Worm (Caenorhabditis elegans) whole organism, L1 larva: ENCODE measurements around the gene F21A3.2.

Experiments used
- C04F5.9 ChIP-seq: sonication (generic microtip); optimal IDR thresholded peaks from 2 replicates; lab custom pipeline; 2016; ENCODE audit warnings: missing genetic modification characterization, missing compliant biosample characterization
- C34B4.2 ChIP-seq: sonication (generic microtip); optimal IDR thresholded peaks from 2 replicates; lab custom pipeline; 2017; ENCODE audit warnings: mild to moderate bottlenecking, missing genetic modification characterization, missing compliant biosample characterization
- F16B12.6 ChIP-seq: fragments of 150-350 bp; optimal IDR thresholded peaks from 2 replicates; lab custom pipeline; 2014; ENCODE audit warnings: missing biosample characterization, missing genetic modification characterization
- Y116A8C.19 ChIP-seq: sonication (generic microtip); optimal IDR thresholded peaks from 2 replicates; lab custom pipeline; 2016; ENCODE audit warnings: missing compliant biosample characterization, missing genetic modification characterization, borderline replicate concordance
- aha-1 ChIP-seq: fragments of 150-350 bp; optimal IDR thresholded peaks from 2 replicates; lab custom pipeline; 2014; ENCODE audit warnings: missing biosample characterization, missing genetic modification characterization
- ama-1 ChIP-seq: fragments of 150-350 bp; optimal IDR thresholded peaks from 2 replicates; lab custom pipeline; 2014
- ceh-63 ChIP-seq: fragments of 200-800 bp; sonication (Bioruptor generic); optimal IDR thresholded peaks from 2 replicates; lab custom pipeline; 2018; ENCODE audit warnings: mild to moderate bottlenecking, missing genetic modification characterization, missing compliant biosample characterization
- ceh-88 ChIP-seq: fragments of 200-800 bp; sonication (Bioruptor generic); IDR thresholded peaks from 2 replicates; pipeline ENCODE4 v1.3.6; 2022; ENCODE audit warnings: missing genetic modification characterization, missing compliant biosample characterization
- ceh-90 ChIP-seq: sonication (generic microtip); optimal IDR thresholded peaks from 2 replicates; lab custom pipeline; 2016; ENCODE audit warnings: missing genetic modification characterization, missing compliant biosample characterization
- ces-1 ChIP-seq: fragments of 150-350 bp; optimal IDR thresholded peaks from 2 replicates; lab custom pipeline; 2014; ENCODE audit warnings: missing biosample characterization, missing genetic modification reagents, missing genetic modification characterization
- dsc-1 ChIP-seq: sonication (generic microtip); optimal IDR thresholded peaks from 2 replicates; lab custom pipeline; 2016; ENCODE audit warnings: mild to moderate bottlenecking, missing genetic modification characterization, missing compliant biosample characterization
- efl-1 ChIP-seq, 4 experiments: fragments of 150-350 bp; optimal IDR thresholded peaks in 3 of 4; peaks in 1 of 4; 1 replicate in 1 of 4; 2 replicates in 3 of 4; lab custom pipeline; 2014; ENCODE audit warnings: missing biosample characterization in 2 of 4, missing genetic modification characterization in 2 of 4, missing genetic modification reagents in 2 of 4
- egl-13 ChIP-seq: sonication (generic microtip); optimal IDR thresholded peaks from 2 replicates; lab custom pipeline; 2016; ENCODE audit warnings: missing genotype, missing genetic modification reagents, missing genetic modification characterization, missing compliant biosample characterization
- egl-27 ChIP-seq, 2 experiments: fragments of 150-350 bp in 1 of 2; sonication (generic microtip); optimal IDR thresholded peaks; 3 replicates each; lab custom pipeline; 2017 to 2018; ENCODE audit warnings: missing biosample characterization in 2 of 2, missing genetic modification characterization in 2 of 2, missing genetic modification reagents in 2 of 2
- elt-2 ChIP-seq: sonication (generic microtip); optimal IDR thresholded peaks from 2 replicates; lab custom pipeline; 2016; ENCODE audit warnings: missing genetic modification characterization, mild to moderate bottlenecking, inconsistent platforms, missing compliant biosample characterization, missing genetic modification reagents
- ets-5 ChIP-seq: fragments of 200-800 bp; sonication (Bioruptor generic); IDR thresholded peaks from 2 replicates; pipeline ENCODE4 v1.3.6; 2022; ENCODE audit warnings: missing genetic modification characterization, missing compliant biosample characterization
- fkh-8 ChIP-seq: sonication (generic microtip); optimal IDR thresholded peaks from 2 replicates; lab custom pipeline; 2016; ENCODE audit warnings: mild to moderate bottlenecking, missing genetic modification characterization, missing compliant biosample characterization
- fos-1 ChIP-seq: fragments of 150-350 bp; optimal IDR thresholded peaks from 2 replicates; lab custom pipeline; 2014; ENCODE audit warnings: missing biosample characterization, missing genetic modification characterization
- hpl-2 ChIP-seq: fragments of 150-350 bp; optimal IDR thresholded peaks from 2 replicates; lab custom pipeline; 2014; ENCODE audit warnings: missing biosample characterization, missing genetic modification reagents, missing genetic modification characterization
- irx-1 ChIP-seq: sonication (generic microtip); optimal IDR thresholded peaks from 2 replicates; lab custom pipeline; 2016; ENCODE audit warnings: missing genetic modification characterization, missing compliant biosample characterization
- lin-13 ChIP-seq: fragments of 150-350 bp; optimal IDR thresholded peaks from 2 replicates; lab custom pipeline; 2014; ENCODE audit warnings: missing biosample characterization, missing genetic modification reagents, missing genetic modification characterization
- lin-35 ChIP-seq, 2 experiments: fragments of 150-350 bp; optimal IDR thresholded peaks; 2 replicates each; lab custom pipeline; 2014; ENCODE audit warnings: missing biosample characterization in 2 of 2, missing genetic modification characterization in 2 of 2, missing genetic modification reagents in 2 of 2
- lin-39 ChIP-seq: fragments of 150-350 bp; optimal IDR thresholded peaks from 2 replicates; lab custom pipeline; 2014; ENCODE audit warnings: missing biosample characterization, missing genetic modification reagents, missing genetic modification characterization
- lir-3 ChIP-seq: sonication (generic microtip); optimal IDR thresholded peaks from 2 replicates; lab custom pipeline; 2016; ENCODE audit warnings: mild to moderate bottlenecking, missing genetic modification characterization, moderate library complexity, missing compliant biosample characterization; ENCODE audit not compliant: poor library complexity
- mab-9 ChIP-seq: fragments of 200-800 bp; sonication (Bioruptor generic); IDR thresholded peaks from 2 replicates; pipeline ENCODE4 v1.3.6; 2022; ENCODE audit warnings: missing genetic modification reagents, missing genetic modification characterization, missing compliant biosample characterization
- mdl-1 ChIP-seq, 2 experiments: fragments of 150-350 bp; optimal IDR thresholded peaks; 2 replicates each; lab custom pipeline; 2014 to 2017; ENCODE audit warnings: missing biosample characterization in 2 of 2, missing genetic modification characterization in 2 of 2, inconsistent platforms in 1 of 2
- mep-1 ChIP-seq: fragments of 150-350 bp; optimal IDR thresholded peaks from 2 replicates; lab custom pipeline; 2014; ENCODE audit warnings: missing biosample characterization, missing genetic modification characterization
- nhr-11 ChIP-seq: fragments of 150-350 bp; optimal IDR thresholded peaks from 2 replicates; lab custom pipeline; 2014; ENCODE audit warnings: missing biosample characterization, missing genetic modification characterization
- nhr-20 ChIP-seq: sonication (generic microtip); optimal IDR thresholded peaks from 2 replicates; lab custom pipeline; 2016; ENCODE audit warnings: mild to moderate bottlenecking, missing genetic modification characterization, missing compliant biosample characterization
- nhr-237 ChIP-seq: fragments of 150-350 bp; optimal IDR thresholded peaks from 2 replicates; lab custom pipeline; 2014; ENCODE audit warnings: missing biosample characterization, missing genetic modification characterization
- nhr-28 ChIP-seq: fragments of 150-350 bp; optimal IDR thresholded peaks from 2 replicates; lab custom pipeline; 2014; ENCODE audit warnings: missing biosample characterization, missing genetic modification characterization
- nhr-47 ChIP-seq: sonication (generic microtip); optimal IDR thresholded peaks from 2 replicates; lab custom pipeline; 2016; ENCODE audit warnings: mild to moderate bottlenecking, missing genetic modification characterization, moderate library complexity, missing compliant biosample characterization
- nhr-76 ChIP-seq: sonication (generic microtip); optimal IDR thresholded peaks from 2 replicates; lab custom pipeline; 2017; ENCODE audit warnings: missing biosample characterization, missing genetic modification characterization
- nhr-77 ChIP-seq: fragments of 150-350 bp; optimal IDR thresholded peaks from 2 replicates; lab custom pipeline; 2014; ENCODE audit warnings: missing biosample characterization, missing genetic modification characterization
- pag-3 ChIP-seq: sonication (generic microtip); optimal IDR thresholded peaks from 2 replicates; lab custom pipeline; 2017; ENCODE audit warnings: missing genetic modification characterization, mild to moderate bottlenecking, missing compliant biosample characterization, antibody characterized with exemption, borderline replicate concordance; ENCODE audit not compliant: insufficient read depth
- pax-3 ChIP-seq: fragments of 200-800 bp; sonication (Bioruptor generic); optimal IDR thresholded peaks from 2 replicates; lab custom pipeline; 2018; ENCODE audit warnings: mild to moderate bottlenecking, missing genetic modification characterization, moderate library complexity, missing compliant biosample characterization
- rnt-1 ChIP-seq: sonication (generic microtip); optimal IDR thresholded peaks from 2 replicates; lab custom pipeline; 2016; ENCODE audit warnings: mild to moderate bottlenecking, missing genetic modification characterization, moderate library complexity, missing compliant biosample characterization
- snpc-4 ChIP-seq: fragments of 150-350 bp; optimal IDR thresholded peaks from 2 replicates; lab custom pipeline; 2014; ENCODE audit warnings: missing biosample characterization, missing genetic modification characterization
- snu-23 ChIP-seq: sonication (generic microtip); optimal IDR thresholded peaks from 2 replicates; lab custom pipeline; 2016; ENCODE audit warnings: missing genetic modification characterization, missing compliant biosample characterization
- sox-4 ChIP-seq: sonication (generic microtip); optimal IDR thresholded peaks from 2 replicates; lab custom pipeline; 2016; ENCODE audit warnings: missing genetic modification characterization, missing compliant biosample characterization
- sptf-1 ChIP-seq: fragments of 150-350 bp; optimal IDR thresholded peaks from 2 replicates; lab custom pipeline; 2014; ENCODE audit warnings: missing biosample characterization, missing genetic modification characterization
- sup-37 ChIP-seq: fragments of 200-800 bp; sonication (Bioruptor generic); optimal IDR thresholded peaks from 2 replicates; lab custom pipeline; 2018; ENCODE audit warnings: mild to moderate bottlenecking, missing genetic modification characterization, missing compliant biosample characterization
- swsn-7 ChIP-seq: sonication (generic microtip); optimal IDR thresholded peaks from 2 replicates; lab custom pipeline; 2016; ENCODE audit warnings: missing genetic modification characterization, missing compliant biosample characterization
- tbx-2 ChIP-seq: sonication (generic microtip); optimal IDR thresholded peaks from 2 replicates; lab custom pipeline; 2016; ENCODE audit warnings: missing genetic modification characterization, missing compliant biosample characterization
- unc-30 ChIP-seq: sonication (generic microtip); optimal IDR thresholded peaks from 2 replicates; lab custom pipeline; 2017; ENCODE audit warnings: missing biosample characterization, missing genetic modification characterization
- unc-62 ChIP-seq: fragments of 150-350 bp; optimal IDR thresholded peaks from 2 replicates; lab custom pipeline; 2014; ENCODE audit warnings: missing biosample characterization, missing genetic modification reagents, missing genetic modification characterization
- unc-86 ChIP-seq: sonication (generic microtip); optimal IDR thresholded peaks from 2 replicates; lab custom pipeline; 2016; ENCODE audit warnings: missing genetic modification characterization, missing compliant biosample characterization
- zip-4 ChIP-seq: fragments of 200-800 bp; sonication (Bioruptor generic); optimal IDR thresholded peaks from 2 replicates; lab custom pipeline; 2018; ENCODE audit warnings: mild to moderate bottlenecking, missing genetic modification characterization, moderate library complexity, missing compliant biosample characterization
- ztf-11 ChIP-seq, 2 experiments: sonication (generic microtip); optimal IDR thresholded peaks; 2 replicates each; lab custom pipeline; 2016 to 2017; ENCODE audit warnings: missing genetic modification characterization in 2 of 2, missing biosample characterization in 1 of 2, missing compliant biosample characterization in 1 of 2
- ztf-4 ChIP-seq: fragments of 150-350 bp; optimal IDR thresholded peaks from 2 replicates; lab custom pipeline; 2014; ENCODE audit warnings: missing biosample characterization, missing genetic modification characterization

The F21A3.2 gene

ce11 chrV:15511613-15512216 is 22.0 kb downstream of the F21A3.2 start, which contains the start of gene rpl-38 (continued):
- TF ChIP-seq ztf-11 (tag; optimal IDR thresholded peaks at IDR 0.05; lab: Kevin White, UChicago): peak in 1 of 2 experiments; percentile 18
- TF ChIP-seq irx-1 (tag; lab: Kevin White, UChicago): peak; percentile 77
- TF ChIP-seq swsn-7 (tag; lab: Kevin White, UChicago): peak; percentile 83
- TF ChIP-seq nhr-20 (tag; lab: Kevin White, UChicago): peak; percentile 86
- TF ChIP-seq sox-4 (tag; lab: Kevin White, UChicago): no peak
- peak; percentile 92 for TF ChIP-seq snu-23 (GFP tag; lab: Kevin White, UChicago)
- TF ChIP-seq ces-1 (GFP tag; lab: Kevin White, UChicago): peak; percentile 17
- TF ChIP-seq nhr-76 (tag; lab: Kevin White, UChicago): no peak
- TF ChIP-seq ztf-4 (tag; lab: Kevin White, UChicago): peak; percentile 50
- peak; percentile 50 for TF ChIP-seq F16B12.6 (tag; lab: Kevin White, UChicago)
- TF ChIP-seq C04F5.9 (tag; lab: Kevin White, UChicago): peak; percentile 47
- TF ChIP-seq mdl-1 (tag; optimal IDR thresholded peaks at IDR 0.05; lab: Kevin White, UChicago): peak in 1 of 2 experiments; percentile 66
- TF ChIP-seq nhr-28 (tag; lab: Kevin White, UChicago): no peak
- no peak for TF ChIP-seq C34B4.2 (tag; lab: Kevin White, UChicago)
- peak; percentile 69 for TF ChIP-seq snpc-4
- peak; percentile 79 for TF ChIP-seq tbx-2 (tag; lab: Kevin White, UChicago)
- TF ChIP-seq zip-4: peak; percentile 36
- TF ChIP-seq pax-3 (tag; lab: Kevin White, UChicago): no peak
- TF ChIP-seq hpl-2 (GFP tag; lab: Kevin White, UChicago): peak; percentile 35
- peak; percentile 40 for TF ChIP-seq egl-13 (tag; lab: Kevin White, UChicago)
- TF ChIP-seq lin-39 (tag; lab: Kevin White, UChicago): peak; percentile 79
- no peak for TF ChIP-seq unc-30 (tag; lab: Kevin White, UChicago)
- TF ChIP-seq lir-3 (tag; lab: Kevin White, UChicago): no peak
- TF ChIP-seq ama-1 (lab: Kevin White, UChicago): no peak
- TF ChIP-seq Y116A8C.19 (tag; lab: Kevin White, UChicago): no peak
- peak; percentile 87 for TF ChIP-seq nhr-47 (tag; lab: Kevin White, UChicago)
- TF ChIP-seq nhr-237 (tag; lab: Kevin White, UChicago): peak; percentile 7
- peak; percentile 76 for TF ChIP-seq dsc-1 (tag; lab: Kevin White, UChicago)
- TF ChIP-seq ceh-63 (GFP tag; lab: Kevin White, UChicago): no peak
- TF ChIP-seq nhr-11 (tag; lab: Kevin White, UChicago): peak; percentile 42
- no peak for TF ChIP-seq ets-5 (GFP tag; lab: Robert Waterston, UW)
- TF ChIP-seq mep-1: peak; percentile 91
- peak; percentile 29 for TF ChIP-seq sup-37 (GFP tag; lab: Kevin White, UChicago)
- no peak for TF ChIP-seq ceh-90 (tag; lab: Kevin White, UChicago)
- TF ChIP-seq rnt-1 (tag; lab: Kevin White, UChicago): peak; percentile 89
- no peak for TF ChIP-seq egl-27 (tag; optimal IDR thresholded peaks at IDR 0.05; lab: Kevin White, UChicago)
- no peak for TF ChIP-seq unc-62 (GFP tag; lab: Kevin White, UChicago)
- TF ChIP-seq pag-3 (tag; lab: Kevin White, UChicago): no peak

ce11 chrV:15505068-15505467 is 28.7 kb downstream of the F21A3.2 start:
- no peak for TF ChIP-seq egl-13 (tag; lab: Kevin White, UChicago)
- no peak for TF ChIP-seq unc-86 (tag; lab: Kevin White, UChicago)
- TF ChIP-seq ceh-88: no peak
- peak; percentile 28 to 65 for TF ChIP-seq lin-35 (GFP tag; optimal IDR thresholded peaks at IDR 0.05; lab: Kevin White, UChicago)
- TF ChIP-seq mab-9 (GFP tag; lab: Robert Waterston, UW): no peak
- TF ChIP-seq lir-3 (tag; lab: Kevin White, UChicago): no peak
- no peak for TF ChIP-seq egl-27 (tag; optimal IDR thresholded peaks at IDR 0.05; lab: Kevin White, UChicago)
- TF ChIP-seq aha-1 (tag; lab: Kevin White, UChicago): no peak
- peak; percentile 49 for TF ChIP-seq nhr-77
- peak; percentile 15 for TF ChIP-seq elt-2
- no peak for TF ChIP-seq lin-39 (tag; lab: Kevin White, UChicago)
- peak; percentile 45 for TF ChIP-seq lin-13 (GFP tag; lab: Kevin White, UChicago)
- no peak for TF ChIP-seq dsc-1 (tag; lab: Kevin White, UChicago)
- no peak for TF ChIP-seq sptf-1 (tag; lab: Kevin White, UChicago)
- TF ChIP-seq efl-1 (optimal IDR thresholded peaks at IDR 0.05; lab: Kevin White, UChicago): peak in 1 of 2 experiments; percentile 46
- TF ChIP-seq efl-1 (GFP tag; optimal IDR thresholded peaks at IDR 0.05 in 1 of 2; lab: Kevin White, UChicago): peak; percentile 29 to 93
- TF ChIP-seq fos-1 (tag; lab: Kevin White, UChicago): no peak
- peak; percentile 51 for TF ChIP-seq snu-23 (GFP tag; lab: Kevin White, UChicago)
- TF ChIP-seq fkh-8 (tag; lab: Kevin White, UChicago): no peak
- TF ChIP-seq rnt-1 (tag; lab: Kevin White, UChicago): peak; percentile 73
- peak; percentile 11 for TF ChIP-seq sup-37 (GFP tag; lab: Kevin White, UChicago)
